Worm (Caenorhabditis elegans) whole organism, early embryonic: ENCODE data around the gene ZK1290.1.

Experiments
- ama-1 ChIP-seq: fragments of 150-350 bp; optimal IDR thresholded peaks from 2 replicates; lab custom pipeline; 2014
- ets-7 ChIP-seq: sonication (generic microtip); optimal IDR thresholded peaks from 2 replicates; lab custom pipeline; 2016; ENCODE audit warnings: missing genotype, missing genetic modification characterization, missing compliant biosample characterization

DNA sequence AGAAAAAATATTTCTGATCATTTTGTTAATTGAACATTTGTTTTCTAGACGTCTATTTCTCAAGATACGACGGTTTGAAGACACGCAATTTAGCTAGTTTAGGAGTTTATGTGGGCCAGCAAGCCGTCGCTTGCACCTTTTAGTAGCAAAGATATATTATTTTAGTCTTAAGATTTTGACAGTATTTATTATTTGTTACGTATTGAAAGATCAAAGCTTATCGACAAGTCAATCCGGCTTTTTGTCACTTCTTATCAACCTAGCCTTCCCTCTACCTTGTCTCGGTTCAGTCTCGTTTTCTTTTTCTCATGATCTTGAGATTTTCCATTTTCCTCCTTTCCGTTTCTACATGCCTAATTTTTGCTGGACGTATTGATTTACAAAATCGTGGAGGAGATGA lies 12.6 kb downstream of the ZK1290.1 start, which contains the start of gene F35D2.2:
- TF ChIP-seq ama-1 (lab: Kevin White, UChicago) (no peak), ets-7 (tag; lab: Kevin White, UChicago) (no peak)
